Fruit fly (Drosophila melanogaster): ENCODE data around the gene UbcE2H.

DNA sequence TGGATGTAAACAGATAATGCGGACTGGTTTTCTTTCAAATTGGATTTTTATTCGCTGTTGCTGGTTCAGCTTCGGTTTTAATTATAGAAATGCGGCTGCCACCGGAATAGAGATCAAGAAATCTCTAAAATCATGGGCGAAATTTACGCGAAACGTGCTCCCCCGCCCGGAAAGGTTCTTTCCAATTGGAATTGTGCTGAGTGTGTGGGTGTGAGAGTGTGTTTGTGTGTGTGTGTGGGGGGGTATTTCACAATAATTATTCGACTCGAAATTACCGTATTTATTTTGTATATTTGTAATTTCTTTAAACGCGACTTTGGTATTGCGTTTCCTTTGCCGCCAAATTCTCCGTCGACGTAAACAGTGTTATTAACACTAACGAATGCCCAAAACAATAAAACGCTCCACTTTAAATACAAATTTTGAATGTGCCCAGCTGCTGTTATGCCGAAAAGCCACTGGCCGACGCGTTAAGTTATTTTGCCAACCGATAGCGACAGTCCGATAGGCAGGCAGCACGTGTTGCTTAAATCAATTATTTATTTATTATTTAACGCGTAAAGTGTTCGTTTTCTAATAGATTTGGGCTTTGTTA is 21.9 kb upstream of the UbcE2H start, which contains the start of gene Gclc:
- TF ChIP-seq ttk (optimal IDR thresholded peaks at IDR 0.05) (no peak), insv (optimal IDR thresholded peaks at IDR 0.05) (no peak), Sin3A (optimal IDR thresholded peaks at IDR 0.05) (no peak)

All from Kc167 (cell line).